Fruit fly (Drosophila melanogaster): ENCODE data around the gene eff.

eff gene

DNA sequence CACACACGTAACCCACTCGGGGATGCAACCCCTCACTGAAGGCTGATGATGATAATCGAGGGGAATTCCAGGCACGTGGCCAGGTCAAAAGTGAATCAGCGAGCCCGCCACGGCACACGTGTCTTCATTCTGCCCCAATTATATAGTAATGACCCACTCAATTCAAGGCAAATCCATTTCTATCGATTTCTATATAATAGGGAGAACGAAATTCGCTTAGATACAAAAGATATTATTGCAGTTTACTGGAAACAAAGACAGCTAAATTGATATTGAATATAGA lies 48.2 kb downstream of the eff start:
- TF ChIP-seq CG14711 (tag; optimal IDR thresholded peaks at IDR 0.05) (no peak), Hr96 (GFP tag; optimal IDR thresholded peaks at IDR 0.05) (no peak), cic (GFP tag; optimal IDR thresholded peaks at IDR 0.05) (no peak), Crg-1 (GFP tag; optimal IDR thresholded peaks at IDR 0.05) (no peak), CG11617 (GFP tag; optimal IDR thresholded peaks at IDR 0.05) (no peak), CG5204 (GFP tag; optimal IDR thresholded peaks at IDR 0.05) (no peak), Mnt (GFP tag; optimal IDR thresholded peaks at IDR 0.05) (no peak), pad (GFP tag; optimal IDR thresholded peaks at IDR 0.05) (no peak), kay (GFP tag; ENCODE audit: borderline replicate concordance) (no peak), CG33017 (tag; optimal IDR thresholded peaks at IDR 0.05) (no peak), toe (GFP tag; optimal IDR thresholded peaks at IDR 0.05) (no peak), bab1 (GFP tag; optimal IDR thresholded peaks at IDR 0.05) (no peak), CG12768 (GFP tag; optimal IDR thresholded peaks at IDR 0.05) (no peak)

- TF ChIP-seq Crg-1 (GFP tag; optimal IDR thresholded peaks at IDR 0.05) (no peak), CG33017 (tag; optimal IDR thresholded peaks at IDR 0.05) (peak; percentile 35), CG14711 (tag; optimal IDR thresholded peaks at IDR 0.05) (peak; percentile 49), CG12768 (GFP tag; optimal IDR thresholded peaks at IDR 0.05) (peak; percentile 27), CG7045 (GFP tag; optimal IDR thresholded peaks at IDR 0.05) (peak; percentile 41), Clk (GFP tag; optimal IDR thresholded peaks at IDR 0.05) (no peak), CG7101 (tag; optimal IDR thresholded peaks at IDR 0.05) (peak; percentile 11)
Measured at dm6 chr3R:14692230-14692970, 48.7 kb downstream of the eff start.

- no peak for TF ChIP-seq CG5204 (GFP tag; optimal IDR thresholded peaks at IDR 0.05)
- TF ChIP-seq tj (GFP tag; optimal IDR thresholded peaks at IDR 0.05), result peak; percentile 84
Measured at dm6 chr3R:14691019-14691777, 49.9 kb downstream of the eff start.

DNA sequence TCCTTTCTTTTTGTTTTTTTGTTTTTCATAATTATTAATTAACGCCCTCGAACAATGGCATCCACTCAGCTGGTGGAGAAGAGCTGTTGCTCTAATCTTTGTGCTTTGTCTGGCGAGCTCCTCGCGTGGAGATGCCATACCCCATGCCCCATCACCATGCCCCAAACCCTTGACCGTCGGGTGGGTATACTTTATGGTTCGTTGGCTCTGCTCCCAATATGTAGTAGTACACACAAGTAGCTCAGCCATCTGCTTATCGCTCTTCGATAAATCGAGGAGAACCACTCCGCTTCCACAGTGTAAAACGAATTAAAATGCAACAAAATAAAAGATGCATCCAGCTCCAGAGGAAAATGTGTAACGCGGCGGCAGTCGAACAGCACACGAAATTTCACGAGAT lies 51.1 kb downstream of the eff start:
- TF ChIP-seq Mnt (GFP tag; optimal IDR thresholded peaks at IDR 0.05), result no peak
- TF ChIP-seq Hr96 (GFP tag; optimal IDR thresholded peaks at IDR 0.05), result no peak
- TF ChIP-seq toe (GFP tag; optimal IDR thresholded peaks at IDR 0.05), result no peak
- TF ChIP-seq pad (GFP tag; optimal IDR thresholded peaks at IDR 0.05), result no peak
- TF ChIP-seq CG14711 (tag; optimal IDR thresholded peaks at IDR 0.05), result no peak
- TF ChIP-seq CG7045 (GFP tag; optimal IDR thresholded peaks at IDR 0.05), result no peak
- no peak for TF ChIP-seq cic (GFP tag; optimal IDR thresholded peaks at IDR 0.05)
- TF ChIP-seq CG1620 (GFP tag; optimal IDR thresholded peaks at IDR 0.05), result no peak
- no peak for TF ChIP-seq Clk (GFP tag; optimal IDR thresholded peaks at IDR 0.05)
- TF ChIP-seq CG33017 (tag; optimal IDR thresholded peaks at IDR 0.05), result no peak
- no peak for TF ChIP-seq kay (GFP tag; ENCODE audit: borderline replicate concordance)
- no peak for TF ChIP-seq cnc (optimal IDR thresholded peaks at IDR 0.05)
- TF ChIP-seq Crg-1 (GFP tag; optimal IDR thresholded peaks at IDR 0.05), result no peak
- no peak for TF ChIP-seq CG12768 (GFP tag; optimal IDR thresholded peaks at IDR 0.05)
- no peak for TF ChIP-seq ovo (GFP tag; optimal IDR thresholded peaks at IDR 0.05)
- no peak for TF ChIP-seq CG5204 (GFP tag; optimal IDR thresholded peaks at IDR 0.05)
- TF ChIP-seq bab1 (GFP tag; optimal IDR thresholded peaks at IDR 0.05), result no peak
- TF ChIP-seq CG7101 (tag; optimal IDR thresholded peaks at IDR 0.05), result no peak

dm6 chr3R:14687296-14687695 lies 53.8 kb downstream of the eff start:
- TF ChIP-seq CG14711 (tag; optimal IDR thresholded peaks at IDR 0.05) (no peak), Hr96 (GFP tag; optimal IDR thresholded peaks at IDR 0.05) (no peak), CG11617 (GFP tag; optimal IDR thresholded peaks at IDR 0.05) (no peak), cnc (optimal IDR thresholded peaks at IDR 0.05) (no peak), CG5204 (GFP tag; optimal IDR thresholded peaks at IDR 0.05) (no peak), CG33017 (tag; optimal IDR thresholded peaks at IDR 0.05) (no peak), Mnt (GFP tag; optimal IDR thresholded peaks at IDR 0.05) (no peak), CG1620 (GFP tag; optimal IDR thresholded peaks at IDR 0.05) (no peak), Clk (GFP tag; optimal IDR thresholded peaks at IDR 0.05) (no peak)

DNA sequence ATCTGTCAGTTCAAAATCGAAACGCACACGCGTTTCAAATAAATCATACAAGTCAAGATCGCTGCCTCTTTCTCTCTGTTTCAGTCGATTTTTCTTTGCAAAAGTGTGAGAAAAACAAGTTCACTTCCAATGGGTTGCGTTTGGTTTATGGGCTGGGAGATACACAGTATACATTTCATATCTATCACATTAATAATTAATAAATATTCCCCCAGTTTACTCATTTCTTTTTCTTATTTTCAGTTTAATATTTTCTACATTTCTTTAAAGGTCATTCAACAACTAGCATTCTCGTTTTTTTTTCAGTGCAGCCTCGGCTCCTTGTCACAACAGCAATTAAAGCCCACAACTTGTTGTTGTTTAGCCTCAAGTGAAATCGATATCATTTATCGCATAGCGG lies 57.2 kb downstream of the eff start:
- no peak for TF ChIP-seq CG33017 (tag; optimal IDR thresholded peaks at IDR 0.05)
- no peak for TF ChIP-seq CG14711 (tag; optimal IDR thresholded peaks at IDR 0.05)
- no peak for TF ChIP-seq Mnt (GFP tag; optimal IDR thresholded peaks at IDR 0.05)
- no peak for TF ChIP-seq kay (GFP tag; ENCODE audit: borderline replicate concordance)
- no peak for TF ChIP-seq Hr96 (GFP tag; optimal IDR thresholded peaks at IDR 0.05)
- no peak for TF ChIP-seq CG11617 (GFP tag; optimal IDR thresholded peaks at IDR 0.05)
- no peak for TF ChIP-seq pad (GFP tag; optimal IDR thresholded peaks at IDR 0.05)
- no peak for TF ChIP-seq CG5204 (GFP tag; optimal IDR thresholded peaks at IDR 0.05)
- no peak for TF ChIP-seq cic (GFP tag; optimal IDR thresholded peaks at IDR 0.05)

Measured in whole organism, adult.